Fruit fly (Drosophila melanogaster) whole organism, embryonic: Measurements from ENCODE around the gene CG12448.

Source experiments
- Abd-B ChIP-seq: fragments of 200-800 bp; sonication (Bioruptor generic); optimal IDR thresholded peaks from 2 replicates; lab custom pipeline; 2018; ENCODE audit warnings: missing biosample characterization, mild to moderate bottlenecking, missing genetic modification characterization, moderate library complexity
- CG11560 ChIP-seq: fragments of 200-800 bp; sonication (Bioruptor generic); IDR thresholded peaks from 3 replicates; pipeline ENCODE4 v1.3.6; 2022; ENCODE audit warnings: missing biosample characterization, missing genetic modification characterization
- CG11695 ChIP-seq: fragments of 200-800 bp; sonication (Bioruptor generic); IDR thresholded peaks from 3 replicates; pipeline ENCODE4 v1.3.6; 2022; ENCODE audit warnings: missing biosample characterization, missing genetic modification characterization
- CG12391 ChIP-seq: fragments of 200-800 bp; sonication (Bioruptor generic); optimal IDR thresholded peaks from 3 replicates; lab custom pipeline; 2018; ENCODE audit warnings: missing biosample characterization, mild to moderate bottlenecking, missing genetic modification characterization, moderate library complexity
- CG15479 ChIP-seq: fragments of 200-800 bp; sonication (Bioruptor generic); optimal IDR thresholded peaks from 3 replicates; lab custom pipeline; 2019; ENCODE audit warnings: missing biosample characterization, mild to moderate bottlenecking, missing genetic modification characterization, moderate library complexity
- CG16863 ChIP-seq: fragments of 200-800 bp; sonication (Bioruptor generic); optimal IDR thresholded peaks from 3 replicates; lab custom pipeline; 2016; ENCODE audit warnings: missing biosample characterization, missing genetic modification characterization
- CG17328 ChIP-seq: fragments of 200-800 bp; sonication (Bioruptor generic); IDR thresholded peaks from 2 replicates; pipeline ENCODE4 v1.3.6; 2022; ENCODE audit warnings: missing biosample characterization, missing genetic modification characterization
- CG30020 ChIP-seq: fragments of 200-800 bp; optimal IDR thresholded peaks from 2 replicates; lab custom pipeline; 2019; ENCODE audit warnings: missing biosample characterization, mild to moderate bottlenecking, missing genetic modification characterization, moderate library complexity
- CG30431 ChIP-seq: fragments of 200-800 bp; sonication (Bioruptor generic); optimal IDR thresholded peaks from 2 replicates; lab custom pipeline; 2017; ENCODE audit warnings: missing biosample characterization, missing genetic modification characterization
- CG32532 ChIP-seq: fragments of 200-800 bp; sonication (Bioruptor generic); IDR thresholded peaks from 2 replicates; pipeline ENCODE4 v1.3.6; 2022; ENCODE audit warnings: missing biosample characterization, missing genetic modification characterization
- CG3281 ChIP-seq: fragments of 200-800 bp; sonication (Bioruptor generic); optimal IDR thresholded peaks from 3 replicates; lab custom pipeline; 2017; ENCODE audit warnings: missing biosample characterization, mild to moderate bottlenecking, missing genetic modification characterization
- CG3407 ChIP-seq: fragments of 200-800 bp; sonication (Bioruptor generic); optimal IDR thresholded peaks from 2 replicates; lab custom pipeline; 2018; ENCODE audit warnings: missing biosample characterization, mild to moderate bottlenecking, missing genetic modification characterization
- CG4328 ChIP-seq: fragments of 200-800 bp; sonication (Bioruptor generic); optimal IDR thresholded peaks from 3 replicates; lab custom pipeline; 2017; ENCODE audit warnings: missing biosample characterization, missing genetic modification reagents, missing genetic modification characterization
- CG6765 ChIP-seq: fragments of 200-800 bp; sonication (Bioruptor generic); optimal IDR thresholded peaks from 3 replicates; lab custom pipeline; 2017; ENCODE audit warnings: missing biosample characterization, mild to moderate bottlenecking, missing genetic modification characterization
- CG7928 ChIP-seq: fragments of 200-800 bp; sonication (Bioruptor generic); optimal IDR thresholded peaks from 2 replicates; lab custom pipeline; 2017; ENCODE audit warnings: missing biosample characterization, mild to moderate bottlenecking, missing genetic modification characterization
- CG8359 ChIP-seq: fragments of 200-800 bp; sonication (Bioruptor generic); optimal IDR thresholded peaks from 2 replicates; lab custom pipeline; 2017; ENCODE audit warnings: missing biosample characterization, mild to moderate bottlenecking, missing genetic modification characterization, borderline replicate concordance
- CG8388 ChIP-seq: fragments of 200-800 bp; sonication (Bioruptor generic); optimal IDR thresholded peaks from 2 replicates; lab custom pipeline; 2019; ENCODE audit warnings: missing biosample characterization, mild to moderate bottlenecking, missing genetic modification characterization, moderate library complexity
- Dad ChIP-seq: fragments of 200-800 bp; sonication (Bioruptor generic); optimal IDR thresholded peaks from 3 replicates; lab custom pipeline; 2016; ENCODE audit warnings: missing biosample characterization, missing genetic modification characterization
- Dfd ChIP-seq, 2 experiments: fragments of >200 bp; optimal IDR thresholded peaks; 2 replicates each; lab custom pipeline; 2017; ENCODE audit warnings: missing biosample characterization in 2 of 2, missing genetic modification characterization in 2 of 2
- Doc2 ChIP-seq: fragments of 200-800 bp; sonication (Bioruptor generic); IDR thresholded peaks from 2 replicates; pipeline ENCODE4 v1.3.6; 2022; ENCODE audit warnings: missing biosample characterization, missing genetic modification characterization
- E2f2 ChIP-seq: fragments of 200-800 bp; sonication (Bioruptor generic); IDR thresholded peaks from 2 replicates; pipeline ENCODE4 v1.3.6; 2022; ENCODE audit warnings: missing biosample characterization, missing genetic modification characterization
- ERR ChIP-seq: fragments of 200-800 bp; sonication (Bioruptor generic); optimal IDR thresholded peaks from 2 replicates; lab custom pipeline; 2016; ENCODE audit warnings: missing biosample characterization, missing genetic modification characterization
- Jarid2 ChIP-seq: fragments of 200-800 bp; sonication (Bioruptor generic); optimal IDR thresholded peaks from 3 replicates; lab custom pipeline; 2017; ENCODE audit warnings: mild to moderate bottlenecking, missing biosample characterization, missing genetic modification reagents, missing genetic modification characterization
- Kr ChIP-seq: fragments of 200-800 bp; sonication (Bioruptor generic); optimal IDR thresholded peaks from 2 replicates; lab custom pipeline; 2017; ENCODE audit warnings: missing biosample characterization, mild to moderate bottlenecking, missing genetic modification characterization
- Med ChIP-seq: fragments of 200-800 bp; sonication (Bioruptor generic); peaks from one replicate; lab custom pipeline; 2016; ENCODE audit warnings: missing biosample characterization, missing genetic modification characterization, mild to moderate bottlenecking, inconsistent platforms, moderate library complexity
- Myb ChIP-seq: fragments of 200-800 bp; sonication (Bioruptor generic); optimal IDR thresholded peaks from 2 replicates; lab custom pipeline; 2016; ENCODE audit warnings: missing biosample characterization, missing genetic modification characterization
- Neu2 ChIP-seq: fragments of 200-800 bp; sonication (Bioruptor generic); optimal IDR thresholded peaks from 3 replicates; lab custom pipeline; 2016; ENCODE audit warnings: missing biosample characterization, missing genetic modification characterization, borderline replicate concordance
- Opbp ChIP-seq: fragments of 200-800 bp; sonication (Bioruptor generic); IDR thresholded peaks from 3 replicates; pipeline ENCODE4 v1.3.6; 2022; ENCODE audit warnings: missing biosample characterization, missing genetic modification characterization; ENCODE audit not compliant: partially characterized antibody
- Ravus ChIP-seq: fragments of 200-800 bp; sonication (Bioruptor generic); IDR thresholded peaks from 2 replicates; pipeline ENCODE4 v1.3.6; 2022; ENCODE audit warnings: missing biosample characterization, missing genetic modification characterization
- Rfx ChIP-seq: fragments of 200-800 bp; sonication (Bioruptor generic); IDR thresholded peaks from 2 replicates; pipeline ENCODE4 v1.3.6; 2022; ENCODE audit warnings: missing biosample characterization, missing genetic modification characterization
- Rx ChIP-seq: fragments of 200-800 bp; sonication (Bioruptor generic); IDR thresholded peaks from 2 replicates; pipeline ENCODE4 v1.3.6; 2022; ENCODE audit warnings: missing biosample characterization, missing genetic modification characterization
- Sry-β ChIP-seq: fragments of 200-800 bp; sonication (Bioruptor generic); optimal IDR thresholded peaks from 2 replicates; lab custom pipeline; 2018; ENCODE audit warnings: missing biosample characterization, mild to moderate bottlenecking, missing genetic modification characterization, moderate library complexity
- Ssrp ChIP-seq: fragments of 200-800 bp; sonication (Bioruptor generic); optimal IDR thresholded peaks from 2 replicates; lab custom pipeline; 2018; ENCODE audit warnings: missing biosample characterization, mild to moderate bottlenecking, missing genetic modification characterization, moderate library complexity
- aop ChIP-seq: fragments of 200-800 bp; sonication (Bioruptor generic); IDR thresholded peaks from 2 replicates; pipeline ENCODE4 v1.3.6; 2022; ENCODE audit warnings: missing biosample characterization, missing genetic modification characterization
- bab2 ChIP-seq: fragments of 200-800 bp; sonication (Bioruptor generic); optimal IDR thresholded peaks from 2 replicates; lab custom pipeline; 2016; ENCODE audit warnings: missing biosample characterization, missing genetic modification characterization
- bowl ChIP-seq: fragments of 200-800 bp; sonication (Bioruptor generic); IDR thresholded peaks from 2 replicates; pipeline ENCODE4 v1.3.6; 2022; ENCODE audit warnings: missing biosample characterization, missing genetic modification characterization
- croc ChIP-seq: fragments of 200-800 bp; sonication (Bioruptor generic); conservative IDR thresholded peaks from 3 replicates; pipeline ENCODE4 v1.3.6; 2022; ENCODE audit warnings: missing biosample characterization, missing genetic modification characterization
- cwo ChIP-seq: fragments of 200-800 bp; sonication (Bioruptor generic); optimal IDR thresholded peaks from 3 replicates; lab custom pipeline; 2017; ENCODE audit warnings: missing biosample characterization, missing genetic modification characterization, mild to moderate bottlenecking, moderate library complexity, missing genetic modification reagents
- da ChIP-seq: fragments of 200-800 bp; sonication (Bioruptor generic); optimal IDR thresholded peaks from 2 replicates; lab custom pipeline; 2016; ENCODE audit warnings: missing biosample characterization, missing genetic modification characterization
- dpn ChIP-seq, 2 experiments: fragments of 200-800 bp; sonication (Bioruptor generic); optimal IDR thresholded peaks; 3 replicates each; lab custom pipeline; 2016; ENCODE audit warnings: missing biosample characterization in 2 of 2, missing genetic modification characterization in 2 of 2
- fd3F ChIP-seq: fragments of 200-800 bp; sonication (Bioruptor generic); optimal IDR thresholded peaks from 2 replicates; lab custom pipeline; 2018; ENCODE audit warnings: missing biosample characterization, mild to moderate bottlenecking, missing genetic modification characterization, moderate library complexity
- ham ChIP-seq: fragments of 200-800 bp; sonication (Bioruptor generic); IDR thresholded peaks from 2 replicates; pipeline ENCODE4 v1.3.6; 2022; ENCODE audit warnings: missing biosample characterization, missing genetic modification characterization
- lab ChIP-seq: fragments of 200-800 bp; sonication (Bioruptor generic); optimal IDR thresholded peaks from 3 replicates; lab custom pipeline; 2017; ENCODE audit warnings: missing biosample characterization, missing genetic modification characterization, mild to moderate bottlenecking, moderate library complexity, missing genetic modification reagents
- pb ChIP-seq: fragments of 200-800 bp; sonication (Bioruptor generic); optimal IDR thresholded peaks from 3 replicates; lab custom pipeline; 2016; ENCODE audit warnings: missing biosample characterization, missing genetic modification characterization
- pzg ChIP-seq: fragments of 200-800 bp; sonication (Bioruptor generic); optimal IDR thresholded peaks from 3 replicates; lab custom pipeline; 2018; ENCODE audit warnings: missing biosample characterization, mild to moderate bottlenecking, missing genetic modification characterization, moderate library complexity
- slbo ChIP-seq: fragments of 200-800 bp; sonication (Bioruptor generic); IDR thresholded peaks from 2 replicates; pipeline ENCODE4 v1.3.6; 2022; ENCODE audit warnings: missing biosample characterization, missing genetic modification characterization
- sr ChIP-seq: fragments of 200-800 bp; sonication (Bioruptor generic); IDR thresholded peaks from 3 replicates; pipeline ENCODE4 v1.3.6; 2022; ENCODE audit warnings: missing biosample characterization, missing genetic modification characterization
- stc ChIP-seq: fragments of 200-800 bp; sonication (Bioruptor generic); IDR thresholded peaks from 2 replicates; pipeline ENCODE4 v1.3.6; 2022; ENCODE audit warnings: missing biosample characterization, missing genetic modification characterization
- tup ChIP-seq: fragments of 200-800 bp; sonication (Bioruptor generic); optimal IDR thresholded peaks from 2 replicates; lab custom pipeline; 2016; ENCODE audit warnings: missing biosample characterization, mild to moderate bottlenecking, missing genetic modification characterization, moderate library complexity

CG12448 gene

dm6 chr2L:15909826-15910225 is 31.4 kb upstream of the CG12448 start (continued):
- TF ChIP-seq CG12391 (tag; lab: Kevin White, UChicago): no peak
- TF ChIP-seq CG32532 (GFP tag; lab: Robert Waterston, UW): no peak
- TF ChIP-seq CG11695: peak; percentile 43; the same call in 1 of the 3 replicates
- TF ChIP-seq CG6765: no peak
- TF ChIP-seq ham (GFP tag; lab: Robert Waterston, UW): no peak
- TF ChIP-seq Med (GFP tag; lab: Kevin White, UChicago): peak; percentile 88
- TF ChIP-seq stc (GFP tag; lab: Robert Waterston, UW): 0 out of 2 replicates have a peak, but pooled peaks have one; percentile 37
- TF ChIP-seq Ravus (GFP tag; lab: Robert Waterston, UW): no peak
- peak; percentile 7 for TF ChIP-seq Abd-B (GFP tag; lab: Kevin White, UChicago)
- no peak for TF ChIP-seq Kr (GFP tag; lab: Kevin White, UChicago)
- no peak for TF ChIP-seq Dad (GFP tag; lab: Kevin White, UChicago)
- TF ChIP-seq bowl: peak; percentile 32; the same call in 1 of the 2 replicates
- TF ChIP-seq CG30431 (GFP tag; lab: Kevin White, UChicago): no peak
- no peak for TF ChIP-seq CG17328 (GFP tag; lab: Robert Waterston, UW)
- peak; percentile 50; the same call in 1 of the 3 replicates for TF ChIP-seq Opbp (GFP tag; lab: Robert Waterston, UW)
- no peak for TF ChIP-seq E2f2 (GFP tag; lab: Robert Waterston, UW)
- no peak for TF ChIP-seq CG3407 (GFP tag; lab: Kevin White, UChicago)
- TF ChIP-seq cwo (GFP tag; lab: Kevin White, UChicago): peak; percentile 61
- TF ChIP-seq Jarid2 (GFP tag; lab: Kevin White, UChicago): no peak
- peak; percentile 18 for TF ChIP-seq CG4328 (GFP tag; lab: Kevin White, UChicago)
- TF ChIP-seq aop (GFP tag; lab: Robert Waterston, UW): no peak
- no peak for TF ChIP-seq Doc2

dm6 chr2L:15910937-15911590 is 30.2 kb upstream of the CG12448 start:
- TF ChIP-seq ERR (GFP tag; lab: Kevin White, UChicago): peak; percentile 87
- TF ChIP-seq fd3F: peak; percentile 95
- TF ChIP-seq CG30020 (tag; lab: Kevin White, UChicago): peak; percentile 76
- TF ChIP-seq CG15479 (GFP tag; lab: Kevin White, UChicago): no peak
- TF ChIP-seq CG8388: peak; percentile 98
- TF ChIP-seq CG3281 (GFP tag; lab: Kevin White, UChicago): peak; percentile 92
- TF ChIP-seq CG6765: peak; percentile 72
- peak; percentile 95 to 97 for TF ChIP-seq dpn (GFP tag; optimal IDR thresholded peaks at IDR 0.05; lab: Kevin White, UChicago)
- peak; percentile 96 for TF ChIP-seq slbo
- peak; percentile 98 for TF ChIP-seq Ssrp
- TF ChIP-seq croc (GFP tag; lab: Robert Waterston, UW): peak; percentile 93
- TF ChIP-seq pzg (GFP tag; lab: Kevin White, UChicago): peak; percentile 16
- peak; percentile 95 for TF ChIP-seq lab (GFP tag; lab: Kevin White, UChicago)
- peak; percentile 95 for TF ChIP-seq Rfx (GFP tag; lab: Robert Waterston, UW)
- TF ChIP-seq Dfd (GFP tag; optimal IDR thresholded peaks at IDR 0.05; lab: Kevin White, UChicago): no peak
- TF ChIP-seq bab2 (GFP tag; lab: Kevin White, UChicago): peak; percentile 95
- TF ChIP-seq pb (GFP tag; lab: Kevin White, UChicago): peak; percentile 93
- TF ChIP-seq CG11560 (tag; lab: Robert Waterston, UW): peak; percentile 88
- TF ChIP-seq sr (GFP tag; lab: Robert Waterston, UW): peak; percentile 66; the same call in 1 of the 3 replicates
- TF ChIP-seq ham (GFP tag; lab: Robert Waterston, UW): peak; percentile 80
- TF ChIP-seq da (GFP tag; lab: Kevin White, UChicago): peak; percentile 96
- TF ChIP-seq Myb: peak; percentile 85
- TF ChIP-seq Rx (GFP tag; lab: Robert Waterston, UW): peak; percentile 89
- peak; percentile 66 for TF ChIP-seq Sry-β (GFP tag; lab: Kevin White, UChicago)
- peak; percentile 39 for TF ChIP-seq Neu2 (GFP tag; lab: Kevin White, UChicago)
- peak; percentile 97 for TF ChIP-seq CG16863 (GFP tag; lab: Kevin White, UChicago)
- peak; percentile 84 for TF ChIP-seq tup
- TF ChIP-seq CG8359 (GFP tag; lab: Kevin White, UChicago): peak; percentile 90
- TF ChIP-seq CG7928 (GFP tag; lab: Kevin White, UChicago): peak; percentile 39
